Worm (Caenorhabditis elegans) whole organism, L4 larva: ENCODE measurements around the gene Y15E3A.3.

Source experiments
- D1046.2 ChIP-seq: fragments of 200-800 bp; sonication (Bioruptor generic); IDR thresholded peaks from 2 replicates; pipeline ENCODE4 v1.3.6; 2022; ENCODE audit warnings: missing genetic modification characterization, missing compliant biosample characterization
- F10B5.3 ChIP-seq: sonication (generic microtip); optimal IDR thresholded peaks from 2 replicates; lab custom pipeline; 2016; ENCODE audit warnings: mild to moderate bottlenecking, missing genetic modification characterization, missing compliant biosample characterization
- F26F4.8 ChIP-seq: fragments of 200-800 bp; sonication (Bioruptor generic); conservative IDR thresholded peaks from 2 replicates; pipeline ENCODE4 v1.3.6; 2022; ENCODE audit warnings: missing genetic modification characterization, missing compliant biosample characterization
- F44E2.7 ChIP-seq: fragments of 200-800 bp; sonication (Bioruptor generic); IDR thresholded peaks from 2 replicates; pipeline ENCODE4 v2.1.2; 2022; ENCODE audit warnings: missing genetic modification characterization, missing compliant biosample characterization
- T20F7.1 ChIP-seq: fragments of 200-800 bp; sonication (Bioruptor generic); optimal IDR thresholded peaks from 2 replicates; lab custom pipeline; 2018; ENCODE audit warnings: mild to moderate bottlenecking, missing genetic modification characterization, missing compliant biosample characterization
- T26A8.4 ChIP-seq: fragments of 200-800 bp; sonication (Bioruptor generic); IDR thresholded peaks from 2 replicates; pipeline ENCODE4 v1.3.6; 2022; ENCODE audit warnings: missing genetic modification characterization, missing compliant biosample characterization
- ZK337.2 ChIP-seq: fragments of 200-800 bp; sonication (Bioruptor generic); IDR thresholded peaks from 2 replicates; pipeline ENCODE4 v1.3.6; 2022; ENCODE audit warnings: missing genetic modification reagents, missing genetic modification characterization, missing compliant biosample characterization
- aha-1 ChIP-seq: fragments of 150-350 bp; peaks from one replicate; lab custom pipeline; 2014; ENCODE audit warnings: missing biosample characterization, missing genetic modification characterization
- ama-1 ChIP-seq: fragments of 150-350 bp; optimal IDR thresholded peaks from 2 replicates; lab custom pipeline; 2014; ENCODE audit warnings: inconsistent platforms, mixed read lengths
- ceh-28 ChIP-seq: fragments of 150-350 bp; optimal IDR thresholded peaks from 2 replicates; lab custom pipeline; 2014; ENCODE audit warnings: missing biosample characterization, missing genetic modification reagents, missing genetic modification characterization
- ceh-32 ChIP-seq: sonication (generic microtip); optimal IDR thresholded peaks from 2 replicates; lab custom pipeline; 2016; ENCODE audit warnings: mild to moderate bottlenecking, missing genetic modification characterization, missing compliant biosample characterization; ENCODE audit not compliant: poor library complexity
- ceh-44 ChIP-seq: fragments of 200-800 bp; sonication (Bioruptor generic); IDR thresholded peaks from 2 replicates; pipeline ENCODE4 v1.3.6; 2022; ENCODE audit warnings: missing genetic modification reagents, missing genetic modification characterization, missing compliant biosample characterization
- daf-12 ChIP-seq: fragments of 150-350 bp; optimal IDR thresholded peaks from 2 replicates; lab custom pipeline; 2014; ENCODE audit warnings: missing biosample characterization, missing genetic modification reagents, missing genetic modification characterization
- daf-16 ChIP-seq, 3 experiments: sonication (generic microtip); optimal IDR thresholded peaks; 2 replicates each; lab custom pipeline; 2016 to 2017; ENCODE audit warnings: missing genetic modification characterization in 3 of 3, missing genetic modification reagents in 3 of 3, mild to moderate bottlenecking in 2 of 3, missing compliant biosample characterization in 2 of 3, missing biosample characterization in 1 of 3, moderate library complexity in 1 of 3
- daf-19 ChIP-seq: fragments of 200-800 bp; sonication (Bioruptor generic); conservative IDR thresholded peaks from 2 replicates; pipeline ENCODE4 v1.3.6; 2022; ENCODE audit warnings: missing genetic modification characterization, missing compliant biosample characterization
- daf-8 ChIP-seq: fragments of 200-800 bp; sonication (Bioruptor generic); IDR thresholded peaks from 2 replicates; pipeline ENCODE4 v1.3.6; 2022; ENCODE audit warnings: missing genetic modification characterization, missing compliant biosample characterization
- dmd-8 ChIP-seq: fragments of 200-800 bp; sonication (Bioruptor generic); IDR thresholded peaks from 2 replicates; pipeline ENCODE4 v1.3.6; 2022; ENCODE audit warnings: missing genetic modification characterization, missing compliant biosample characterization
- dpl-1 ChIP-seq: fragments of 150-350 bp; optimal IDR thresholded peaks from 2 replicates; lab custom pipeline; 2014; ENCODE audit warnings: missing biosample characterization, missing genetic modification reagents, missing genetic modification characterization
- dve-1 ChIP-seq: sonication (generic microtip); optimal IDR thresholded peaks from 2 replicates; lab custom pipeline; 2017; ENCODE audit warnings: antibody characterized with exemption, mild to moderate bottlenecking, missing genetic modification characterization, missing compliant biosample characterization; ENCODE audit not compliant: insufficient read depth
- egl-27 ChIP-seq: sonication (generic microtip); optimal IDR thresholded peaks from 3 replicates; lab custom pipeline; 2017; ENCODE audit warnings: missing biosample characterization, missing genetic modification reagents, missing genetic modification characterization
- egl-43 ChIP-seq: fragments of 200-800 bp; sonication (Bioruptor generic); IDR thresholded peaks from 2 replicates; pipeline ENCODE4 v1.3.6; 2022; ENCODE audit warnings: missing genetic modification reagents, missing genetic modification characterization, missing compliant biosample characterization
- gei-8 ChIP-seq: fragments of 200-800 bp; sonication (Bioruptor generic); optimal IDR thresholded peaks from 2 replicates; lab custom pipeline; 2018; ENCODE audit warnings: mild to moderate bottlenecking, missing genetic modification characterization, missing compliant biosample characterization
- hlh-30 ChIP-seq: sonication (generic microtip); optimal IDR thresholded peaks from 2 replicates; lab custom pipeline; 2017; ENCODE audit warnings: antibody characterized with exemption, mild to moderate bottlenecking, missing genetic modification characterization, missing compliant biosample characterization; ENCODE audit not compliant: insufficient read depth
- hmg-1.1 ChIP-seq: fragments of 200-800 bp; sonication (Bioruptor generic); IDR thresholded peaks from 2 replicates; pipeline ENCODE4 v1.3.6; 2022; ENCODE audit warnings: missing genetic modification reagents, missing genetic modification characterization, missing compliant biosample characterization
- jun-1 ChIP-seq: fragments of 150-350 bp; optimal IDR thresholded peaks from 2 replicates; lab custom pipeline; 2014; ENCODE audit warnings: missing biosample characterization, missing genetic modification reagents, missing genetic modification characterization
- lin-1 ChIP-seq: fragments of 200-800 bp; sonication (Bioruptor generic); IDR thresholded peaks from 2 replicates; pipeline ENCODE4 v1.3.6; 2022; ENCODE audit warnings: missing genetic modification reagents, missing genetic modification characterization, missing compliant biosample characterization
- lin-13 ChIP-seq: fragments of 150-350 bp; optimal IDR thresholded peaks from 2 replicates; lab custom pipeline; 2014; ENCODE audit warnings: missing biosample characterization, missing genetic modification reagents, missing genetic modification characterization
- lin-29 ChIP-seq: fragments of 200-800 bp; sonication (Bioruptor generic); IDR thresholded peaks from 2 replicates; pipeline ENCODE4 v1.3.6; 2022; ENCODE audit warnings: missing genetic modification reagents, missing genetic modification characterization, missing compliant biosample characterization
- lir-3 ChIP-seq: sonication (generic microtip); optimal IDR thresholded peaks from 2 replicates; lab custom pipeline; 2016; ENCODE audit warnings: mild to moderate bottlenecking, missing genetic modification characterization, missing compliant biosample characterization
- mdl-1 ChIP-seq, 2 experiments: fragments of 150-350 bp in 1 of 2; sonication (generic microtip) in 1 of 2; optimal IDR thresholded peaks; 2 replicates each; lab custom pipeline; 2014 to 2017; ENCODE audit warnings: missing biosample characterization in 2 of 2, missing genetic modification characterization in 2 of 2
- mep-1 ChIP-seq: fragments of 150-350 bp; sonication (generic microtip); optimal IDR thresholded peaks from 3 replicates; lab custom pipeline; 2014; ENCODE audit warnings: missing biosample characterization, missing genetic modification characterization
- mes-2 ChIP-seq: sonication (generic microtip); optimal IDR thresholded peaks from 2 replicates; lab custom pipeline; 2016; ENCODE audit warnings: missing genotype, mild to moderate bottlenecking, missing genetic modification characterization, missing compliant biosample characterization; ENCODE audit not compliant: poor library complexity, severe bottlenecking
- mxl-3 ChIP-seq: fragments of 200-800 bp; sonication (Bioruptor generic); optimal IDR thresholded peaks from 2 replicates; lab custom pipeline; 2018; ENCODE audit warnings: mild to moderate bottlenecking, missing genetic modification characterization, missing compliant biosample characterization
- nhr-237 ChIP-seq: sonication (generic microtip); optimal IDR thresholded peaks from 2 replicates; lab custom pipeline; 2017; ENCODE audit warnings: missing biosample characterization, missing genetic modification characterization
- nhr-25 ChIP-seq: sonication (generic microtip); optimal IDR thresholded peaks from 2 replicates; lab custom pipeline; 2017; ENCODE audit warnings: missing genetic modification characterization, mild to moderate bottlenecking, missing compliant biosample characterization, antibody characterized with exemption, moderate library complexity, borderline replicate concordance; ENCODE audit not compliant: insufficient read depth
- nhr-28 ChIP-seq: fragments of 150-350 bp; optimal IDR thresholded peaks from 2 replicates; lab custom pipeline; 2014; ENCODE audit warnings: missing biosample characterization, missing genetic modification characterization
- nhr-42 ChIP-seq: fragments of 200-800 bp; sonication (Bioruptor generic); IDR thresholded peaks from 2 replicates; pipeline ENCODE4 v1.3.6; 2022; ENCODE audit warnings: missing genetic modification characterization, missing compliant biosample characterization
- nhr-48 ChIP-seq: sonication (generic microtip); optimal IDR thresholded peaks from 2 replicates; lab custom pipeline; 2016; ENCODE audit warnings: mild to moderate bottlenecking, missing genetic modification characterization, missing compliant biosample characterization
- nhr-6 ChIP-seq: fragments of 150-350 bp; optimal IDR thresholded peaks from 2 replicates; lab custom pipeline; 2014; ENCODE audit warnings: missing biosample characterization, missing genetic modification characterization
- php-3 ChIP-seq: fragments of 200-800 bp; sonication (Bioruptor generic); IDR thresholded peaks from 2 replicates; pipeline ENCODE4 v1.3.6; 2022; ENCODE audit warnings: missing genetic modification reagents, missing genetic modification characterization, missing compliant biosample characterization
- saeg-2 ChIP-seq: fragments of 200-800 bp; sonication (Bioruptor generic); IDR thresholded peaks from 2 replicates; pipeline ENCODE4 v1.3.6; 2022; ENCODE audit warnings: missing genetic modification reagents, missing genetic modification characterization, missing compliant biosample characterization
- set-16 ChIP-seq: fragments of 200-800 bp; sonication (Bioruptor generic); IDR thresholded peaks from 2 replicates; pipeline ENCODE4 v1.3.6; 2022; ENCODE audit warnings: missing genetic modification reagents, missing genetic modification characterization, missing compliant biosample characterization
- skn-1 ChIP-seq: fragments of 150-350 bp; optimal IDR thresholded peaks from 2 replicates; lab custom pipeline; 2014; ENCODE audit warnings: missing biosample characterization, missing genetic modification characterization
- snpc-4 ChIP-seq: fragments of 150-350 bp; optimal IDR thresholded peaks from 2 replicates; lab custom pipeline; 2014; ENCODE audit warnings: missing biosample characterization, missing genetic modification characterization
- unc-62 ChIP-seq, 3 experiments: fragments of 150-350 bp in 1 of 3; sonication (generic microtip); optimal IDR thresholded peaks in 2 of 3; peaks in 1 of 3; 1 replicate in 1 of 3; 2 replicates in 2 of 3; lab custom pipeline; 2014 to 2017; ENCODE audit warnings: missing biosample characterization in 3 of 3, missing genetic modification characterization in 3 of 3, missing genetic modification reagents in 3 of 3, missing genotype in 1 of 3
- zfp-2 ChIP-seq: sonication (generic microtip); optimal IDR thresholded peaks from 2 replicates; lab custom pipeline; 2016; ENCODE audit warnings: mild to moderate bottlenecking, missing genetic modification characterization, missing compliant biosample characterization
- zfp-3 ChIP-seq: fragments of 200-800 bp; sonication (Bioruptor generic); conservative IDR thresholded peaks from 2 replicates; pipeline ENCODE4 v1.3.6; 2022; ENCODE audit warnings: missing genetic modification reagents, missing genetic modification characterization, missing compliant biosample characterization
- zip-2 ChIP-seq: fragments of 150-350 bp; optimal IDR thresholded peaks from 2 replicates; lab custom pipeline; 2014; ENCODE audit warnings: missing biosample characterization, missing genetic modification characterization
- ztf-7 ChIP-seq: fragments of 150-350 bp; optimal IDR thresholded peaks from 2 replicates; lab custom pipeline; 2014; ENCODE audit warnings: missing biosample characterization, missing genetic modification characterization

The Y15E3A.3 gene

ce11 chrX:15342092-15342491, 16.5 kb upstream of the Y15E3A.3 start (continued):
- TF ChIP-seq saeg-2 (GFP tag; lab: Robert Waterston, UW) (0 out of 2 replicates have a peak, but pooled peaks have one; percentile 11), hmg-1.1 (GFP tag; lab: Robert Waterston, UW) (peak; percentile 80), daf-8 (GFP tag; lab: Robert Waterston, UW) (no peak), unc-62 (GFP tag; optimal IDR thresholded peaks at IDR 0.05 in 1 of 2; lab: Kevin White, UChicago) (peak in 1 of 2 experiments; percentile 55), unc-62 (tag; optimal IDR thresholded peaks at IDR 0.05; lab: Kevin White, UChicago) (no peak), snpc-4 (tag; lab: Kevin White, UChicago) (no peak), jun-1 (tag; lab: Kevin White, UChicago) (no peak), gei-8 (no peak), ztf-7 (tag; lab: Kevin White, UChicago) (no peak), nhr-48 (tag; lab: Kevin White, UChicago) (no peak), mes-2 (tag; lab: Kevin White, UChicago) (no peak), lin-13 (GFP tag; lab: Kevin White, UChicago) (no peak), nhr-6 (no peak), T26A8.4 (GFP tag; lab: Robert Waterston, UW) (0 out of 2 replicates have a peak, but pooled peaks have one; percentile 12), ama-1 (lab: Kevin White, UChicago) (no peak), dpl-1 (no peak), egl-43 (GFP tag; lab: Robert Waterston, UW) (0 out of 2 replicates have a peak, but pooled peaks have one; percentile 57), daf-19 (no peak), nhr-42 (GFP tag; lab: Robert Waterston, UW) (no peak), zfp-3 (GFP tag; lab: Robert Waterston, UW) (no peak), dmd-8 (no peak), egl-27 (tag; lab: Kevin White, UChicago) (no peak), mep-1 (tag; lab: Kevin White, UChicago) (peak; percentile 69), hlh-30 (tag; lab: Kevin White, UChicago) (peak; percentile 64), lin-29 (GFP tag; lab: Robert Waterston, UW) (no peak), ceh-32 (no peak), F26F4.8 (GFP tag; lab: Robert Waterston, UW) (no peak), aha-1 (tag; lab: Kevin White, UChicago) (peak; percentile 79), F10B5.3 (tag; lab: Kevin White, UChicago) (no peak), daf-12 (no peak), nhr-25 (no peak), ceh-44 (GFP tag; lab: Robert Waterston, UW) (no peak), ZK337.2 (GFP tag; lab: Robert Waterston, UW) (no peak), lir-3 (no peak), lin-1 (GFP tag; lab: Robert Waterston, UW) (no peak), nhr-237 (no peak), T20F7.1 (no peak), skn-1 (tag; lab: Kevin White, UChicago) (no peak), nhr-28 (no peak), zip-2 (tag; lab: Kevin White, UChicago) (no peak), D1046.2 (GFP tag; lab: Robert Waterston, UW) (no peak), daf-16 (GFP tag; optimal IDR thresholded peaks at IDR 0.05; lab: Kevin White, UChicago) (no peak), daf-16 (tag; optimal IDR thresholded peaks at IDR 0.05; lab: Kevin White, UChicago) (no peak), set-16 (peak; percentile 82), zfp-2 (tag; lab: Kevin White, UChicago) (no peak), dve-1 (no peak), F44E2.7 (GFP tag; lab: Robert Waterston, UW) (no peak), mdl-1 (tag; optimal IDR thresholded peaks at IDR 0.05; lab: Kevin White, UChicago) (peak in 1 of 2 experiments; percentile 70), mxl-3 (GFP tag; lab: Kevin White, UChicago) (no peak), php-3 (GFP tag; lab: Robert Waterston, UW) (no peak), ceh-28 (no peak)
